Worm (Caenorhabditis elegans): ENCODE measurements around the gene unc-47.

ce11 chrIII:10146701-10147100 lies 39.4 kb downstream of the unc-47 start, which contains the start of gene K08E5.1:
- TF ChIP-seq nhr-12 (tag; optimal IDR thresholded peaks at IDR 0.05), result no peak
- no peak for TF ChIP-seq sptf-1 (tag; optimal IDR thresholded peaks at IDR 0.05)
- TF ChIP-seq snpc-4 (tag; optimal IDR thresholded peaks at IDR 0.05), result no peak
- TF ChIP-seq lin-13 (tag; optimal IDR thresholded peaks at IDR 0.05), result no peak
- no peak for TF ChIP-seq nhr-28 (tag; optimal IDR thresholded peaks at IDR 0.05)
- no peak for TF ChIP-seq nhr-237 (tag; optimal IDR thresholded peaks at IDR 0.05)
- no peak for TF ChIP-seq mab-5 (tag; optimal IDR thresholded peaks at IDR 0.05)
- no peak for TF ChIP-seq unc-39 (tag; optimal IDR thresholded peaks at IDR 0.05)
- TF ChIP-seq nhr-76 (tag; optimal IDR thresholded peaks at IDR 0.05), result no peak
- TF ChIP-seq elt-3 (tag; optimal IDR thresholded peaks at IDR 0.05), result no peak
- no peak for TF ChIP-seq unc-62 (GFP tag; optimal IDR thresholded peaks at IDR 0.05)
